Fruit fly (Drosophila melanogaster): Measurements from ENCODE around the gene CG12506.

dm6 chr2L:780851-781250, 7.5 kb downstream of the CG12506 start:
- TF ChIP-seq CG8478 (optimal IDR thresholded peaks at IDR 0.05), result no peak
- TF ChIP-seq CTCF (optimal IDR thresholded peaks at IDR 0.05), result no peak
